Fruit fly (Drosophila melanogaster) whole organism, prepupa: Measurements from ENCODE around the gene Tbcd.

Source experiments
- CG16779 ChIP-seq: fragments of 200-800 bp; sonication (Bioruptor generic); optimal IDR thresholded peaks from 3 replicates; lab custom pipeline; 2017; ENCODE audit warnings: missing biosample characterization, mild to moderate bottlenecking, missing genetic modification characterization
- CG31627 ChIP-seq: fragments of 200-800 bp; sonication (Bioruptor generic); optimal IDR thresholded peaks from 3 replicates; lab custom pipeline; 2016; ENCODE audit warnings: missing biosample characterization, missing genetic modification characterization
- CG32006 ChIP-seq: fragments of 200-800 bp; sonication (Bioruptor generic); optimal IDR thresholded peaks from 3 replicates; lab custom pipeline; 2017; ENCODE audit warnings: missing biosample characterization, mild to moderate bottlenecking, missing genetic modification characterization
- Eip78C ChIP-seq: fragments of 200-800 bp; sonication (Bioruptor generic); peaks from one replicate; lab custom pipeline; 2016; ENCODE audit warnings: missing biosample characterization, missing genetic modification characterization
- Gug ChIP-seq: fragments of 200-800 bp; sonication (Bioruptor generic); IDR thresholded peaks from 2 replicates; pipeline ENCODE4 v1.3.6; 2022; ENCODE audit warnings: missing biosample characterization, missing genetic modification characterization
- dac ChIP-seq: fragments of 200-800 bp; sonication (Bioruptor generic); optimal IDR thresholded peaks from 2 replicates; lab custom pipeline; 2017; ENCODE audit warnings: missing biosample characterization, mild to moderate bottlenecking, missing genetic modification characterization
- eg ChIP-seq: fragments of 200-800 bp; sonication (Bioruptor generic); IDR thresholded peaks from 3 replicates; pipeline ENCODE4 v1.3.6; 2022; ENCODE audit warnings: missing biosample characterization, missing genetic modification characterization
- spab ChIP-seq: fragments of 200-800 bp; sonication (Bioruptor generic); optimal IDR thresholded peaks from 2 replicates; lab custom pipeline; 2017; ENCODE audit warnings: missing biosample characterization, mild to moderate bottlenecking, missing genetic modification characterization, missing genetic modification reagents

dm6 chr2L:2173191-2173590 lies 25.9 kb downstream of the Tbcd start:
- no peak for TF ChIP-seq CG31627
- no peak for TF ChIP-seq dac (GFP tag; lab: Kevin White, UChicago)
- TF ChIP-seq CG16779 = no peak
- no peak for TF ChIP-seq CG32006
- TF ChIP-seq Gug = no peak
- no peak for TF ChIP-seq Eip78C (GFP tag; lab: Kevin White, UChicago)
- no peak for TF ChIP-seq spab (GFP tag; lab: Kevin White, UChicago)
- no peak for TF ChIP-seq eg (GFP tag; lab: Robert Waterston, UW)
